Fruit fly (Drosophila melanogaster): ENCODE data around the gene CG12012.

- TF ChIP-seq pan (optimal IDR thresholded peaks at IDR 0.05) (no peak), Rel (GFP tag; optimal IDR thresholded peaks at IDR 0.05) (no peak), Rel (tag; optimal IDR thresholded peaks at IDR 0.05) (no peak), Jra (GFP tag; optimal IDR thresholded peaks at IDR 0.05) (no peak), h (GFP tag; optimal IDR thresholded peaks at IDR 0.05) (no peak), Hr78 (GFP tag; optimal IDR thresholded peaks at IDR 0.05) (no peak), psq (GFP tag; optimal IDR thresholded peaks at IDR 0.05) (no peak), Myc (optimal IDR thresholded peaks at IDR 0.05) (no peak), lola (GFP tag; optimal IDR thresholded peaks at IDR 0.05) (no peak), CG9705 (GFP tag; optimal IDR thresholded peaks at IDR 0.05) (no peak), usp (GFP tag; optimal IDR thresholded peaks at IDR 0.05) (no peak), rgr (GFP tag; optimal IDR thresholded peaks at IDR 0.05) (no peak), sage (GFP tag; optimal IDR thresholded peaks at IDR 0.05) (no peak), N (GFP tag; optimal IDR thresholded peaks at IDR 0.05) (no peak)
These were observed 24.7 kb upstream of the CG12012 start for dm6 chr3L:3351814-3352359.
